Fruit fly (Drosophila melanogaster) S2 (cell line): Measurements from ENCODE around the gene Mst84B.

Experiments
- CG8478 ChIP-seq: fragments of >200 bp; optimal IDR thresholded peaks from 2 replicates; lab custom pipeline; 2018
- CTCF ChIP-seq, 2 experiments: fragments of >200 bp; optimal IDR thresholded peaks; 2 replicates each; lab custom pipeline; 2018

dm6 chr3R:7066267-7066666, 4.3 kb downstream of the Mst84B start:
- TF ChIP-seq CTCF (optimal IDR thresholded peaks at IDR 0.05; lab: Kevin White, UChicago), result no peak
- no peak for TF ChIP-seq CG8478 (lab: Kevin White, UChicago)
